Fruit fly (Drosophila melanogaster) whole organism, embryonic: Measurements from ENCODE around the gene brv3.

ENCODE experiments used
- Blimp-1 ChIP-seq: fragments of 200-800 bp; sonication (Bioruptor generic); optimal IDR thresholded peaks from 3 replicates; lab custom pipeline; 2018; ENCODE audit warnings: missing biosample characterization, missing genetic modification characterization, mild to moderate bottlenecking, moderate library complexity, missing genetic modification reagents
- Bteb2 ChIP-seq: fragments of 200-800 bp; sonication (Bioruptor generic); optimal IDR thresholded peaks from 2 replicates; lab custom pipeline; 2016; ENCODE audit warnings: missing biosample characterization, missing genetic modification characterization
- CG10366 ChIP-seq: fragments of 200-800 bp; sonication (Bioruptor generic); IDR thresholded peaks from 2 replicates; pipeline ENCODE4 v1.3.6; 2022; ENCODE audit warnings: missing biosample characterization, missing genetic modification characterization
- CG11456 ChIP-seq: fragments of 200-800 bp; sonication (Bioruptor generic); IDR thresholded peaks from 3 replicates; pipeline ENCODE4 v1.3.6; 2022; ENCODE audit warnings: missing biosample characterization, missing genetic modification characterization
- CG11696 ChIP-seq: fragments of 200-800 bp; sonication (Bioruptor generic); IDR thresholded peaks from 2 replicates; pipeline ENCODE4 v1.3.6; 2022; ENCODE audit warnings: missing biosample characterization, missing genetic modification characterization
- CG12769 ChIP-seq: fragments of 200-800 bp; sonication (Bioruptor generic); optimal IDR thresholded peaks from 2 replicates; lab custom pipeline; 2019; ENCODE audit warnings: missing biosample characterization, mild to moderate bottlenecking, missing genetic modification characterization, moderate library complexity
- CG13424 ChIP-seq: fragments of 200-800 bp; sonication (Bioruptor generic); optimal IDR thresholded peaks from 2 replicates; lab custom pipeline; 2019; ENCODE audit warnings: missing biosample characterization, mild to moderate bottlenecking, missing genetic modification characterization, moderate library complexity
- CG13775 ChIP-seq: fragments of 200-800 bp; sonication (Bioruptor generic); optimal IDR thresholded peaks from 3 replicates; lab custom pipeline; 2017; ENCODE audit warnings: missing biosample characterization, mild to moderate bottlenecking, missing genetic modification characterization
- CG14710 ChIP-seq: fragments of 200-800 bp; sonication (Bioruptor generic); optimal IDR thresholded peaks from 3 replicates; lab custom pipeline; 2019; ENCODE audit warnings: missing biosample characterization, mild to moderate bottlenecking, missing genetic modification characterization, moderate library complexity
- CG14965 ChIP-seq: fragments of 200-800 bp; sonication (Bioruptor generic); optimal IDR thresholded peaks from 2 replicates; lab custom pipeline; 2016; ENCODE audit warnings: missing biosample characterization, missing genetic modification characterization, borderline replicate concordance
- CG15269 ChIP-seq: fragments of 200-800 bp; sonication (Bioruptor generic); optimal IDR thresholded peaks from 2 replicates; lab custom pipeline; 2018; ENCODE audit warnings: missing biosample characterization, mild to moderate bottlenecking, missing genetic modification characterization, moderate library complexity
- CG17568 ChIP-seq: fragments of 200-800 bp; sonication (Bioruptor generic); optimal IDR thresholded peaks from 2 replicates; lab custom pipeline; 2018; ENCODE audit warnings: missing biosample characterization, mild to moderate bottlenecking, missing genetic modification characterization, moderate library complexity
- CG31224 ChIP-seq: fragments of 200-800 bp; sonication (Bioruptor generic); IDR thresholded peaks from 2 replicates; pipeline ENCODE4 v1.3.6; 2022; ENCODE audit warnings: missing biosample characterization, missing genetic modification characterization
- CG33557 ChIP-seq: fragments of 200-800 bp; sonication (Bioruptor generic); optimal IDR thresholded peaks from 2 replicates; lab custom pipeline; 2019; ENCODE audit warnings: missing biosample characterization, mild to moderate bottlenecking, missing genetic modification characterization, moderate library complexity
- CG4360 ChIP-seq: fragments of 200-800 bp; sonication (Bioruptor generic); IDR thresholded peaks from 2 replicates; pipeline ENCODE4 v1.3.6; 2022; ENCODE audit warnings: missing biosample characterization, missing genetic modification characterization
- CG4820 ChIP-seq: fragments of 200-800 bp; sonication (Bioruptor generic); optimal IDR thresholded peaks from 3 replicates; lab custom pipeline; 2016; ENCODE audit warnings: missing biosample characterization, missing genetic modification characterization
- CG5180 ChIP-seq: fragments of 200-800 bp; sonication (Bioruptor generic); optimal IDR thresholded peaks from 3 replicates; lab custom pipeline; 2017; ENCODE audit warnings: missing biosample characterization, missing genetic modification characterization, mild to moderate bottlenecking, moderate library complexity, missing genetic modification reagents
- CG6254 ChIP-seq: fragments of 200-800 bp; sonication (Bioruptor generic); optimal IDR thresholded peaks from 3 replicates; lab custom pipeline; 2017; ENCODE audit warnings: mild to moderate bottlenecking, missing biosample characterization, missing genetic modification reagents, missing genetic modification characterization
- CG6765 ChIP-seq: fragments of 200-800 bp; sonication (Bioruptor generic); optimal IDR thresholded peaks from 3 replicates; lab custom pipeline; 2017; ENCODE audit warnings: missing biosample characterization, mild to moderate bottlenecking, missing genetic modification characterization
- CG7928 ChIP-seq: fragments of 200-800 bp; sonication (Bioruptor generic); optimal IDR thresholded peaks from 2 replicates; lab custom pipeline; 2017; ENCODE audit warnings: missing biosample characterization, mild to moderate bottlenecking, missing genetic modification characterization
- CTCF ChIP-seq: fragments of 200-800 bp; sonication (Bioruptor generic); optimal IDR thresholded peaks from 2 replicates; lab custom pipeline; 2017; ENCODE audit warnings: missing biosample characterization, mild to moderate bottlenecking, missing genetic modification characterization, moderate library complexity
- Ets65A ChIP-seq: fragments of 200-800 bp; sonication (Bioruptor generic); peaks from one replicate; lab custom pipeline; 2016; ENCODE audit warnings: missing biosample characterization, missing genetic modification characterization
- Ets97D ChIP-seq: fragments of 200-800 bp; sonication (Bioruptor generic); optimal IDR thresholded peaks from 3 replicates; lab custom pipeline; 2016; ENCODE audit warnings: missing biosample characterization, missing genetic modification characterization
- Gug ChIP-seq: fragments of 200-800 bp; sonication (Bioruptor generic); IDR thresholded peaks from 4 replicates; pipeline ENCODE4 v1.3.6; 2022; ENCODE audit warnings: missing biosample characterization, missing genetic modification characterization
- H2.0 ChIP-seq: fragments of 200-800 bp; sonication (Bioruptor generic); IDR thresholded peaks from 2 replicates; pipeline ENCODE4 v1.3.6; 2022; ENCODE audit warnings: missing biosample characterization, missing genetic modification characterization
- Jarid2 ChIP-seq: fragments of 200-800 bp; sonication (Bioruptor generic); optimal IDR thresholded peaks from 3 replicates; lab custom pipeline; 2017; ENCODE audit warnings: mild to moderate bottlenecking, missing biosample characterization, missing genetic modification reagents, missing genetic modification characterization
- Med ChIP-seq: fragments of 200-800 bp; sonication (Bioruptor generic); peaks from one replicate; lab custom pipeline; 2016; ENCODE audit warnings: missing biosample characterization, missing genetic modification characterization, mild to moderate bottlenecking, inconsistent platforms, moderate library complexity
- NK7.1 ChIP-seq: fragments of 200-800 bp; sonication (Bioruptor generic); optimal IDR thresholded peaks from 3 replicates; lab custom pipeline; 2016; ENCODE audit warnings: missing biosample characterization, missing genetic modification characterization
- Scr ChIP-seq: fragments of 200-800 bp; sonication (Bioruptor generic); IDR thresholded peaks from 2 replicates; pipeline ENCODE4 v1.3.6; 2022; ENCODE audit warnings: missing biosample characterization, missing genetic modification characterization; ENCODE audit not compliant: partially characterized antibody
- Sin3A ChIP-seq: fragments of >200 bp; optimal IDR thresholded peaks from 2 replicates; lab custom pipeline; 2018
- Taf1 ChIP-seq: fragments of 200-800 bp; sonication (Bioruptor generic); IDR thresholded peaks from 2 replicates; pipeline ENCODE4 v1.3.6; 2022; ENCODE audit warnings: missing biosample characterization, missing genetic modification characterization
- Vsx1 ChIP-seq: fragments of 200-800 bp; sonication (Bioruptor generic); optimal IDR thresholded peaks from 2 replicates; lab custom pipeline; 2017; ENCODE audit warnings: missing biosample characterization, mild to moderate bottlenecking, missing genetic modification characterization, missing genetic modification reagents
- bbx ChIP-seq: fragments of 200-800 bp; sonication (Bioruptor generic); IDR thresholded peaks from 2 replicates; pipeline ENCODE4 v1.3.6; 2022; ENCODE audit warnings: missing biosample characterization, missing genetic modification characterization; ENCODE audit not compliant: partially characterized antibody
- crp ChIP-seq, 2 experiments: fragments of 200-800 bp; sonication (Bioruptor generic); optimal IDR thresholded peaks; 2 replicates in 1 of 2; 3 replicates in 1 of 2; lab custom pipeline; 2017; ENCODE audit warnings: missing biosample characterization in 2 of 2, missing genetic modification characterization in 2 of 2, mild to moderate bottlenecking in 1 of 2, moderate library complexity in 1 of 2
- dysf ChIP-seq: fragments of 200-800 bp; sonication (Bioruptor generic); IDR thresholded peaks from 3 replicates; pipeline ENCODE4 v1.3.6; 2022; ENCODE audit warnings: missing biosample characterization, missing genetic modification characterization
- gcm2 ChIP-seq: fragments of 200-800 bp; sonication (Bioruptor generic); optimal IDR thresholded peaks from 2 replicates; lab custom pipeline; 2016; ENCODE audit warnings: missing biosample characterization, missing genetic modification characterization
- grau ChIP-seq: fragments of 200-800 bp; optimal IDR thresholded peaks from 3 replicates; lab custom pipeline; 2019; ENCODE audit warnings: missing biosample characterization, mild to moderate bottlenecking, missing genetic modification characterization, moderate library complexity
- hb ChIP-seq: fragments of 200-800 bp; sonication (Bioruptor generic); IDR thresholded peaks from 3 replicates; pipeline ENCODE4 v1.3.6; 2022; ENCODE audit warnings: missing biosample characterization, missing genetic modification characterization; ENCODE audit not compliant: partially characterized antibody
- her ChIP-seq: fragments of 200-800 bp; sonication (Bioruptor generic); optimal IDR thresholded peaks from 2 replicates; lab custom pipeline; 2016; ENCODE audit warnings: missing biosample characterization, missing genetic modification characterization
- inv ChIP-seq: fragments of 200-800 bp; sonication (Bioruptor generic); IDR thresholded peaks from 2 replicates; pipeline ENCODE4 v1.3.6; 2022; ENCODE audit warnings: missing biosample characterization, missing genetic modification characterization; ENCODE audit not compliant: partially characterized antibody
- kay ChIP-seq: fragments of 200-800 bp; sonication (Bioruptor generic); optimal IDR thresholded peaks from 2 replicates; lab custom pipeline; 2016; ENCODE audit warnings: missing biosample characterization, missing genetic modification characterization
- mam ChIP-seq: fragments of 200-800 bp; sonication (Bioruptor generic); optimal IDR thresholded peaks from 3 replicates; lab custom pipeline; 2016; ENCODE audit warnings: missing biosample characterization, missing genetic modification characterization
- org-1 ChIP-seq: fragments of 200-800 bp; sonication (Bioruptor generic); optimal IDR thresholded peaks from 2 replicates; lab custom pipeline; 2017; ENCODE audit warnings: missing biosample characterization, missing genetic modification characterization
- pfk ChIP-seq: fragments of 200-800 bp; sonication (Bioruptor generic); optimal IDR thresholded peaks from 2 replicates; lab custom pipeline; 2018; ENCODE audit warnings: missing biosample characterization, mild to moderate bottlenecking, missing genetic modification characterization, moderate library complexity
- scrt ChIP-seq: fragments of 200-800 bp; sonication (Bioruptor generic); optimal IDR thresholded peaks from 2 replicates; lab custom pipeline; 2018; ENCODE audit warnings: missing biosample characterization, mild to moderate bottlenecking, missing genetic modification characterization, moderate library complexity
- sens ChIP-seq: fragments of 200-800 bp; sonication (Bioruptor generic); peaks from one replicate; lab custom pipeline; 2016; ENCODE audit warnings: missing biosample characterization, missing genetic modification characterization
- sr ChIP-seq: fragments of 200-800 bp; sonication (Bioruptor generic); IDR thresholded peaks from 3 replicates; pipeline ENCODE4 v1.3.6; 2022; ENCODE audit warnings: missing biosample characterization, missing genetic modification characterization
- sug ChIP-seq: fragments of 200-800 bp; optimal IDR thresholded peaks from 2 replicates; lab custom pipeline; 2019; ENCODE audit warnings: missing biosample characterization, mild to moderate bottlenecking, missing genetic modification characterization, moderate library complexity
- twi ChIP-seq: fragments of 200-800 bp; optimal IDR thresholded peaks from 2 replicates; lab custom pipeline; 2019; ENCODE audit warnings: missing biosample characterization, mild to moderate bottlenecking, missing genetic modification characterization, moderate library complexity
- vvl ChIP-seq: fragments of 200-800 bp; sonication (Bioruptor generic); IDR thresholded peaks from 2 replicates; pipeline ENCODE4 v1.3.6; 2022; ENCODE audit warnings: missing biosample characterization, missing genetic modification characterization

Gene brv3

DNA sequence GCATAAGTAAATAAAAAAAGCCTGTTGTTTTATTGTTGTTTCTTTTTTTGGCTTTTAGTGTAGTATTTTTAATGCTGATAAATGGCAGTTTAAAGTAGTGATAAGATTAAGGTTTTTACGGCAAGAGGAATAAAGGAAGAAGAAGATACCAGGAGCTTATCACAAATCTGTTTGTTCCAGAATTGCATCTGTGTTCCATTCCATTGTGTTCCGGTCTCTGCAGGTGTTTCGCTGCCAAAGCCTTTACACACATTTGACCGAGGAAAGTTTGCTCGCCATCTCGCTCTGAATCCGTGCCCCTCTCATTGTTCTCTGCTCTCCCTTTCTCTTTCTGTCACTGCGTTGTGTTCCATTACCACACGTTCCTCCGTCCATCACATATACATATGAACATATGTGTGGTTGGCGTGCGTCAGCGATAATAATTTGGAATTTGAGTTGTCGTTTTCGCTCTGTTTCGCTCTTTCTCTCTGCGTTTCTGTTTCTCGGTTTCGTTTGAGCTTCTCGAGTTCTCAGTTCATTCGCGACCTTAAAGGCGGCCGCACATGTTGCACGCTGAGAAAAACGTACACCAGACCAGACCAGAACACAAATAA is 34.0 kb upstream of the brv3 start (continued):
- TF ChIP-seq CG11456 (GFP tag; lab: Robert Waterston, UW) (no peak), org-1 (GFP tag; lab: Kevin White, UChicago) (no peak), grau (no peak), crp (GFP tag; optimal IDR thresholded peaks at IDR 0.05; lab: Kevin White, UChicago) (no peak), CG12769 (tag; lab: Kevin White, UChicago) (no peak), H2.0 (GFP tag; lab: Robert Waterston, UW) (no peak), CG17568 (no peak), CG6765 (GFP tag; lab: Kevin White, UChicago) (no peak), Jarid2 (GFP tag; lab: Kevin White, UChicago) (peak; percentile 77), CG13424 (tag; lab: Kevin White, UChicago) (no peak), CG5180 (GFP tag; lab: Kevin White, UChicago) (no peak), Ets65A (no peak), mam (GFP tag; lab: Kevin White, UChicago) (no peak), CG15269 (tag; lab: Kevin White, UChicago) (no peak), CG11696 (no peak), CG13775 (no peak), Vsx1 (GFP tag; lab: Kevin White, UChicago) (no peak), Scr (0 out of 2 replicates have a peak, but pooled peaks have one; percentile 17), CG31224 (no peak)

dm6 chrX:2657220-2657619 is 32.8 kb upstream of the brv3 start:
- TF ChIP-seq Gug (GFP tag; lab: Robert Waterston, UW), result no peak
- no peak for TF ChIP-seq Sin3A (lab: Kevin White, UChicago)
- TF ChIP-seq Ets97D (GFP tag; lab: Kevin White, UChicago), result no peak
- no peak for TF ChIP-seq Bteb2 (GFP tag; lab: Kevin White, UChicago)
- TF ChIP-seq CG14710, result no peak
- TF ChIP-seq CG10366, result peak; percentile 14; the same call in 1 of the 2 replicates
- TF ChIP-seq dysf (GFP tag; lab: Robert Waterston, UW), result 0 out of 3 replicates have a peak, but pooled peaks have one; percentile 20
- peak; percentile 98 for TF ChIP-seq CG6254 (GFP tag; lab: Kevin White, UChicago)
- no peak for TF ChIP-seq NK7.1

DNA sequence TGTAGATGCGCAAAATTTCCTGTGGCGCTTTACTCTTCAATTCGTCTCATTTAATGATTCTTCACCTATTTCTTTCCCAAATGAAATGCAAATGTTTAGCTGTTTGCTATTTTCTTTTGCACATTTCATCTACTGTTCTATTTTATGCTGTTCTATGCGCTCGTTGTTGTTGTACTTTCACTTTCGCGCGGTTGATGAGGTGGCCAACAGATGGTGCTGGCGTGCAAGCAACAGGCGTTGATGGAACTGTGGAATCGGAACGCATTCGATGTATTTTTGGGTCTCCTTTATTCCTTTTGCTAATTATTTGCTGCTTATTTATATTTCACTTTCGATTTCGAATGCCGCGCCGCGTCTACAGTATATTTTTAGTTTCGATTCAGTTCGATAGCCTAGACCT is 31.6 kb upstream of the brv3 start:
- TF ChIP-seq Med (no peak), inv (GFP tag; lab: Robert Waterston, UW) (no peak), sug (tag; lab: Kevin White, UChicago) (no peak), CG4820 (GFP tag; lab: Kevin White, UChicago) (no peak), scrt (GFP tag; lab: Kevin White, UChicago) (peak; percentile 12), hb (no peak), sr (GFP tag; lab: Robert Waterston, UW) (no peak), Ets65A (peak; percentile 47), twi (no peak), CG7928 (GFP tag; lab: Kevin White, UChicago) (no peak), pfk (peak; percentile 78), bbx (GFP tag; lab: Robert Waterston, UW) (no peak), Taf1 (no peak), CG14965 (GFP tag; lab: Kevin White, UChicago) (no peak), CG33557 (GFP tag; lab: Kevin White, UChicago) (no peak), vvl (GFP tag; lab: Robert Waterston, UW) (no peak), kay (GFP tag; lab: Kevin White, UChicago) (no peak), gcm2 (GFP tag; lab: Kevin White, UChicago) (no peak), CG4360 (GFP tag; lab: Robert Waterston, UW) (peak; percentile 65), sens (GFP tag; lab: Kevin White, UChicago) (no peak), CTCF (GFP tag; lab: Kevin White, UChicago) (peak; percentile 88), her (GFP tag; lab: Kevin White, UChicago) (no peak), Blimp-1 (GFP tag; lab: Kevin White, UChicago) (peak; percentile 83)
